Worm (Caenorhabditis elegans): ENCODE measurements around the gene F13D12.3.

The F13D12.3 gene

ce11 chrII:11742320-11742719 is 22.1 kb downstream of the F13D12.3 start:
- no peak for TF ChIP-seq zag-1 (tag; optimal IDR thresholded peaks at IDR 0.05)
- TF ChIP-seq pqm-1 (tag; optimal IDR thresholded peaks at IDR 0.05), result no peak
- TF ChIP-seq nhr-67 (tag; optimal IDR thresholded peaks at IDR 0.05), result no peak
- TF ChIP-seq elt-3 (tag; optimal IDR thresholded peaks at IDR 0.05), result no peak
- TF ChIP-seq nfya-1 (tag; optimal IDR thresholded peaks at IDR 0.05; ENCODE audit: insufficient read depth), result no peak
- no peak for TF ChIP-seq ama-1 (optimal IDR thresholded peaks at IDR 0.05)
- no peak for TF ChIP-seq egl-27 (tag; optimal IDR thresholded peaks at IDR 0.05)
- no peak for TF ChIP-seq jun-1 (tag; optimal IDR thresholded peaks at IDR 0.05)
- TF ChIP-seq eor-1 (tag; optimal IDR thresholded peaks at IDR 0.05), result no peak
- no peak for TF ChIP-seq elt-2 (tag; optimal IDR thresholded peaks at IDR 0.05)
- no peak for TF ChIP-seq sea-2 (GFP tag; optimal IDR thresholded peaks at IDR 0.05)

DNA sequence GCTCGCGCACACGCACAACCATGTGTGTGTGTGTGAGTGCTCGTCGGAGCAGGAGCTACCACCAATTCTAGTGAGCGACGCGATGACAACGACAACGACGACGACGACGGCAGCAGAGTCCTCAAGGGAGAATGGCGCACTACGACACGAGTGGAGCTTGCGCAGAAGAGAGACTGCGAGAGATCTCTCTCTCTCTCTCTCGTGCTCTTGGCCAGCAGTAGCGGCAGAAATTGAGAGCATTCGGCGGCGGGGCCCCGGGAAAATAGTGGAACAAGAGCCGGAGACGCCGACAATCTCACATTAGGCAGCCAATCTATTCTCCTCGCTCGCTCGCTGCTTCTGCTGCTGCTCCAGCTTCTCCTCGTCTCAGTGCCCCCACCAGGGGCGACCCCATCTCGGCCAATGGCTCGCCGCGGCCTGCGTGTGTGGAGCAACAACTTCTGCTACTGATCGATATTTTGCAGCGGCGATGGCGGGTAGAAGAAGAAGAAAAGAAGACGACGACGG is 26.6 kb downstream of the F13D12.3 start:
- no peak for TF ChIP-seq nhr-43 (tag; optimal IDR thresholded peaks at IDR 0.05; ENCODE audit: poor library complexity, severe bottlenecking)
- TF ChIP-seq ama-1 (optimal IDR thresholded peaks at IDR 0.05), result peak; percentile 69
- peak; percentile 92 for TF ChIP-seq lin-39 (tag; optimal IDR thresholded peaks at IDR 0.05)
- TF ChIP-seq lsy-12 (tag; optimal IDR thresholded peaks at IDR 0.05), result peak; percentile 59
- TF ChIP-seq nhr-28 (tag; optimal IDR thresholded peaks at IDR 0.05), result no peak
- no peak for TF ChIP-seq mml-1 (tag; optimal IDR thresholded peaks at IDR 0.05)
- TF ChIP-seq fos-1 (tag; optimal IDR thresholded peaks at IDR 0.05), result no peak
- TF ChIP-seq unc-62 (GFP tag; optimal IDR thresholded peaks at IDR 0.05), result no peak
- TF ChIP-seq nhr-23 (tag; optimal IDR thresholded peaks at IDR 0.05), result no peak
- no peak for TF ChIP-seq jun-1 (tag; optimal IDR thresholded peaks at IDR 0.05)
- TF ChIP-seq unc-39 (tag; optimal IDR thresholded peaks at IDR 0.05), result no peak
- peak; percentile 4 for TF ChIP-seq elt-1 (tag; optimal IDR thresholded peaks at IDR 0.05)
- TF ChIP-seq sea-2 (GFP tag; optimal IDR thresholded peaks at IDR 0.05), result peak; percentile 32
- no peak for TF ChIP-seq ceh-9 (tag; optimal IDR thresholded peaks at IDR 0.05)
- no peak for TF ChIP-seq ZK546.5 (tag; optimal IDR thresholded peaks at IDR 0.05)
- TF ChIP-seq nhr-67 (tag; optimal IDR thresholded peaks at IDR 0.05), result no peak
- TF ChIP-seq nhr-237 (tag; optimal IDR thresholded peaks at IDR 0.05), result no peak
- no peak for TF ChIP-seq nhr-12 (tag; optimal IDR thresholded peaks at IDR 0.05)
- TF ChIP-seq ztf-11 (tag; optimal IDR thresholded peaks at IDR 0.05), result no peak
- peak; percentile 70 for TF ChIP-seq egl-27 (tag; optimal IDR thresholded peaks at IDR 0.05)
- peak; percentile 22 for TF ChIP-seq zag-1 (tag; optimal IDR thresholded peaks at IDR 0.05)
- no peak for TF ChIP-seq nhr-25 (tag; optimal IDR thresholded peaks at IDR 0.05)
- peak; percentile 90 for TF ChIP-seq nfya-1 (tag; optimal IDR thresholded peaks at IDR 0.05; ENCODE audit: insufficient read depth)
- TF ChIP-seq nhr-77 (tag; optimal IDR thresholded peaks at IDR 0.05), result no peak
- TF ChIP-seq nhr-76 (tag; optimal IDR thresholded peaks at IDR 0.05), result no peak
- no peak for TF ChIP-seq fkh-2 (tag; optimal IDR thresholded peaks at IDR 0.05)
- TF ChIP-seq tbx-2 (tag; optimal IDR thresholded peaks at IDR 0.05), result peak; percentile 47
- TF ChIP-seq egl-5 (tag; optimal IDR thresholded peaks at IDR 0.05), result peak; percentile 50
- TF ChIP-seq pqm-1 (tag; optimal IDR thresholded peaks at IDR 0.05), result no peak
- TF ChIP-seq lin-15B (tag; optimal IDR thresholded peaks at IDR 0.05), result peak; percentile 24
- TF ChIP-seq ceh-28 (tag; optimal IDR thresholded peaks at IDR 0.05), result peak; percentile 32
- TF ChIP-seq daf-12 (tag; optimal IDR thresholded peaks at IDR 0.05), result no peak
- peak; percentile 9 for TF ChIP-seq skn-1 (tag; optimal IDR thresholded peaks at IDR 0.05)
- TF ChIP-seq fkh-10 (GFP tag; optimal IDR thresholded peaks at IDR 0.05), result peak; percentile 30
- no peak for TF ChIP-seq R02D3.7 (tag; optimal IDR thresholded peaks at IDR 0.05)
- TF ChIP-seq ztf-4 (tag; optimal IDR thresholded peaks at IDR 0.05), result no peak
- no peak for TF ChIP-seq aly-2 (tag; optimal IDR thresholded peaks at IDR 0.05)
- peak; percentile 53 for TF ChIP-seq ceh-82 (tag; optimal IDR thresholded peaks at IDR 0.05)
- TF ChIP-seq elt-3 (tag; optimal IDR thresholded peaks at IDR 0.05), result no peak
- no peak for TF ChIP-seq nhr-11 (tag; optimal IDR thresholded peaks at IDR 0.05)
- TF ChIP-seq eor-1 (tag; optimal IDR thresholded peaks at IDR 0.05), result no peak
- TF ChIP-seq pha-4 (tag; optimal IDR thresholded peaks at IDR 0.05), result no peak
- TF ChIP-seq elt-2 (tag; optimal IDR thresholded peaks at IDR 0.05), result no peak
- peak; percentile 15 for TF ChIP-seq mdl-1 (tag; optimal IDR thresholded peaks at IDR 0.05)
- TF ChIP-seq snpc-4 (tag; optimal IDR thresholded peaks at IDR 0.05), result peak; percentile 8
- TF ChIP-seq ceh-16 (tag; optimal IDR thresholded peaks at IDR 0.05), result no peak
- peak; percentile 70 for TF ChIP-seq hmg-11 (tag; optimal IDR thresholded peaks at IDR 0.05)

All from whole organism, L3 larva.